Fruit fly (Drosophila melanogaster): Measurements from ENCODE around the gene CG5781.

DNA sequence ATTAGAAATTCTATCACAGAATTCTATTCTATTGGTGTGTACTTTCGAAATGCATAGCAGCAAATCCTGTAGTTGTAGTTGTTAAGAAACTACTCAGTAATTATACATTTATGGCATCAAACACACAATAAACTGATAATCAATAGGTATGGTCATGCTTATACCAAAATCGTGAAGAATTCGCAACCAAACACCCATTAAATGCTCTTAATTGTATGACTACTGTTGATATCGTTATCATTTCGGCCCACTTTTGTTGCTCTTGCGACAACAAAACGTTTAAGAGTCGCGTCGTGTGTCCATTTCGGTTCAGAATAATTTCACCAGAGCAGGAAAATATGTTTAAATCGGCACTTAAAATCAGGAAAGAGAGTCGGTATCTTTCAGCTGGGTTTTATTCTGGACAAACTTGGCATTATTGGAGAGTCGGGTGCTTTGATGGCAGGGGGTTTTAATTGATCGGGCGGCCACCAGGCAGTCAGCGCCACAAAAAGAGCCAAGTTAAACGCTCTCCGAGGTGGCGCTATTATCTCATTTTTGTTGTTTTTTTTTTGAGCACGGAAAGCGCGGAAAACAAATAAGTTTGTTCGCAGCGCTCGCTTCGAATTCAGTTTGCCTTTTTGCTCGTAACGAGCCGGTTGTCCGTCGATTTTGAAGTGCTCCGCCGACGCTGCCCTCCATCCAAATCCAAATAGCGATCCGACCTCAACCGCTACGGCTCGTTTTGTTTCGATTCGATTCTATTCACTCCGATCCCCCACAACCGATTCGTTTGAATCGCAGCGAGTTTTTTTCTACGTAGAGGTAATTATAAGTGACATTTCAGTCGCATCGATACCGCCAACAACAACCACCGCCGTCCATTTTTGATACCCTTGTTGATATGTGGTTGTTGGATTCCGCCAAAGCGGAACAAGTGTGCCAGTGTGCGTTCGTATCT, 21.6 kb upstream of the CG5781 start, which contains the start of gene MRP:
- TF ChIP-seq CG8478 (optimal IDR thresholded peaks at IDR 0.05) (no peak), CTCF (optimal IDR thresholded peaks at IDR 0.05) (no peak)
